Worm (Caenorhabditis elegans) whole organism, L3 larva: ENCODE data around the gene Y57A10C.1.
"Not testable (repeated sequence)": the region's sequence is repeated elsewhere in the genome, so short reads cannot be mapped to it uniquely, and the experiment has no call there.

Source experiments
- R02D3.7 ChIP-seq: fragments of 150-350 bp; optimal IDR thresholded peaks from 2 replicates; lab custom pipeline; 2014; ENCODE audit warnings: missing biosample characterization, missing genetic modification characterization
- aly-2 ChIP-seq: fragments of 150-350 bp; optimal IDR thresholded peaks from 2 replicates; lab custom pipeline; 2014; ENCODE audit warnings: missing biosample characterization, missing genetic modification characterization
- ama-1 ChIP-seq: fragments of 150-350 bp; optimal IDR thresholded peaks from 2 replicates; lab custom pipeline; 2018
- ceh-16 ChIP-seq: sonication (generic microtip); optimal IDR thresholded peaks from 2 replicates; lab custom pipeline; 2017; ENCODE audit warnings: missing biosample characterization, missing genetic modification characterization
- ceh-28 ChIP-seq: fragments of 150-350 bp; optimal IDR thresholded peaks from 2 replicates; lab custom pipeline; 2014; ENCODE audit warnings: missing biosample characterization, missing genetic modification reagents, missing genetic modification characterization
- ceh-82 ChIP-seq: fragments of 150-350 bp; optimal IDR thresholded peaks from 2 replicates; lab custom pipeline; 2014; ENCODE audit warnings: missing biosample characterization, missing genetic modification characterization
- ceh-9 ChIP-seq: sonication (generic microtip); optimal IDR thresholded peaks from 2 replicates; lab custom pipeline; 2018; ENCODE audit warnings: missing biosample characterization, missing genetic modification characterization
- daf-12 ChIP-seq: fragments of 150-350 bp; optimal IDR thresholded peaks from 2 replicates; lab custom pipeline; 2014; ENCODE audit warnings: missing biosample characterization, missing genetic modification reagents, missing genetic modification characterization
- egl-27 ChIP-seq: sonication (generic microtip); optimal IDR thresholded peaks from 4 replicates; lab custom pipeline; 2017; ENCODE audit warnings: missing biosample characterization, missing genetic modification reagents, missing genetic modification characterization
- egl-5 ChIP-seq: fragments of 150-350 bp; optimal IDR thresholded peaks from 2 replicates; lab custom pipeline; 2017; ENCODE audit warnings: missing biosample characterization, missing genetic modification reagents, missing genetic modification characterization, inconsistent platforms
- elt-2 ChIP-seq: sonication (generic microtip); optimal IDR thresholded peaks from 2 replicates; lab custom pipeline; 2016; ENCODE audit warnings: missing genetic modification reagents, mild to moderate bottlenecking, missing genetic modification characterization, missing compliant biosample characterization
- eor-1 ChIP-seq, 2 experiments: fragments of 150-350 bp; optimal IDR thresholded peaks; 2 replicates each; lab custom pipeline; 2014 to 2018; ENCODE audit warnings: missing biosample characterization in 2 of 2, missing genetic modification characterization in 2 of 2
- fkh-10 ChIP-seq: sonication (generic microtip); optimal IDR thresholded peaks from 2 replicates; lab custom pipeline; 2017; ENCODE audit warnings: missing biosample characterization, missing genetic modification reagents, missing genetic modification characterization
- fos-1 ChIP-seq: fragments of 150-350 bp; optimal IDR thresholded peaks from 2 replicates; lab custom pipeline; 2014; ENCODE audit warnings: missing biosample characterization, missing genetic modification characterization
- hmg-11 ChIP-seq: sonication (generic microtip); optimal IDR thresholded peaks from 2 replicates; lab custom pipeline; 2016; ENCODE audit warnings: missing genetic modification characterization, missing compliant biosample characterization
- jun-1 ChIP-seq: fragments of 150-350 bp; optimal IDR thresholded peaks from 2 replicates; lab custom pipeline; 2014; ENCODE audit warnings: missing biosample characterization, missing genetic modification reagents, missing genetic modification characterization
- lin-15B ChIP-seq: fragments of 150-350 bp; optimal IDR thresholded peaks from 2 replicates; lab custom pipeline; 2014; ENCODE audit warnings: missing biosample characterization, missing genetic modification characterization
- lsy-12 ChIP-seq: sonication (generic microtip); optimal IDR thresholded peaks from 2 replicates; lab custom pipeline; 2016; ENCODE audit warnings: mild to moderate bottlenecking, missing genetic modification characterization, missing compliant biosample characterization
- mdl-1 ChIP-seq: fragments of 150-350 bp; optimal IDR thresholded peaks from 2 replicates; lab custom pipeline; 2014; ENCODE audit warnings: missing biosample characterization, missing genetic modification characterization
- nfya-1 ChIP-seq: sonication (generic microtip); optimal IDR thresholded peaks from 2 replicates; lab custom pipeline; 2017; ENCODE audit warnings: missing genetic modification characterization, mild to moderate bottlenecking, missing compliant biosample characterization, antibody characterized with exemption, moderate library complexity; ENCODE audit not compliant: insufficient read depth
- nhr-11 ChIP-seq: fragments of 150-350 bp; optimal IDR thresholded peaks from 2 replicates; lab custom pipeline; 2014; ENCODE audit warnings: missing biosample characterization, missing genetic modification characterization
- nhr-23 ChIP-seq: fragments of 150-350 bp; optimal IDR thresholded peaks from 2 replicates; lab custom pipeline; 2014; ENCODE audit warnings: missing biosample characterization, missing genetic modification reagents, missing genetic modification characterization
- nhr-28 ChIP-seq: fragments of 150-350 bp; optimal IDR thresholded peaks from 2 replicates; lab custom pipeline; 2014; ENCODE audit warnings: missing biosample characterization, missing genetic modification characterization
- nhr-67 ChIP-seq: fragments of 150-350 bp; optimal IDR thresholded peaks from 2 replicates; lab custom pipeline; 2014; ENCODE audit warnings: missing biosample characterization, missing genetic modification characterization
- nhr-76 ChIP-seq: fragments of 150-350 bp; sonication (generic microtip); optimal IDR thresholded peaks from 5 replicates; lab custom pipeline; 2014; ENCODE audit warnings: missing biosample characterization, missing genetic modification characterization
- nhr-77 ChIP-seq: fragments of 150-350 bp; optimal IDR thresholded peaks from 2 replicates; lab custom pipeline; 2014; ENCODE audit warnings: missing biosample characterization, missing genetic modification characterization
- pha-4 ChIP-seq: fragments of 150-350 bp; optimal IDR thresholded peaks from 2 replicates; lab custom pipeline; 2014; ENCODE audit warnings: missing biosample characterization, missing genetic modification reagents, missing genetic modification characterization
- sea-2 ChIP-seq: fragments of 150-350 bp; sonication (generic microtip); optimal IDR thresholded peaks from 4 replicates; lab custom pipeline; 2014; ENCODE audit warnings: missing biosample characterization, missing genetic modification reagents, missing genetic modification characterization
- snpc-4 ChIP-seq: fragments of 150-350 bp; optimal IDR thresholded peaks from 2 replicates; lab custom pipeline; 2014; ENCODE audit warnings: missing biosample characterization, missing genetic modification characterization
- tbx-2 ChIP-seq: sonication (generic microtip); optimal IDR thresholded peaks from 2 replicates; lab custom pipeline; 2016; ENCODE audit warnings: mild to moderate bottlenecking, missing genetic modification characterization, missing compliant biosample characterization
- zag-1 ChIP-seq: fragments of 150-350 bp; optimal IDR thresholded peaks from 2 replicates; lab custom pipeline; 2014; ENCODE audit warnings: missing biosample characterization, missing genetic modification characterization
- ztf-11 ChIP-seq: fragments of 150-350 bp; optimal IDR thresholded peaks from 2 replicates; lab custom pipeline; 2014; ENCODE audit warnings: missing biosample characterization, missing genetic modification characterization
- ztf-4 ChIP-seq: fragments of 150-350 bp; optimal IDR thresholded peaks from 2 replicates; lab custom pipeline; 2014; ENCODE audit warnings: missing biosample characterization, missing genetic modification characterization

Y57A10C.1 gene

DNA sequence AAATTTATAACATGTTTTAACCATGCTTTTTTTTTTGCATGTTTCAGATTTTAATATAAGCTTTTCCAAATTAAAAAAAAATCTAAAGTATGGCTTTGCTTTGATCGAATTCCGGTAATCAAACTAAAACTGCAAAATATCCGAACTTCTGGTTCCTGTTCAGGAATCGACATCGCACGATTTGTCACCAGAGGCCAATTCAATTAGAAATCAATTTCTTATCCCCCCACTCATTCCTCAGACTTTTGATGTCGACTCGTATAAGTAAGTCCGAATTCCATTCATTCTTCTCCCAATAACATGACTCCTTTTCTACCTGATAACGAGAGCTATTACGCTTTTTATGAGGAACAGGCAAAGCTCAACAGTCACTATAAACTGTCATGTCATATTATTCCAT lies 35.9 kb upstream of the Y57A10C.1 start, which contains the start of gene srh-27:
Gene srh-27 (plus strand): TSS at position 301 of the 400 bp plus-strand sequence.
- TF ChIP-seq egl-27 (tag; lab: Kevin White, UChicago) (no peak), nhr-23 (tag; lab: Kevin White, UChicago) (no peak), daf-12 (tag; lab: Kevin White, UChicago) (no peak), sea-2 (GFP tag; lab: Kevin White, UChicago) (no peak), nhr-11 (tag; lab: Kevin White, UChicago) (no peak), egl-5 (no peak), ceh-16 (no peak)

- no peak for TF ChIP-seq nhr-11 (tag; lab: Kevin White, UChicago)
- no peak for TF ChIP-seq snpc-4
- no peak for TF ChIP-seq egl-5
- TF ChIP-seq nfya-1 (tag; lab: Kevin White, UChicago) = no peak
- no peak for TF ChIP-seq zag-1 (tag; lab: Kevin White, UChicago)
- no peak for TF ChIP-seq daf-12 (tag; lab: Kevin White, UChicago)
- no peak for TF ChIP-seq tbx-2 (tag; lab: Kevin White, UChicago)
- TF ChIP-seq nhr-23 (tag; lab: Kevin White, UChicago) = no peak
- no peak for TF ChIP-seq pha-4
- TF ChIP-seq fos-1 = no peak
- no peak for TF ChIP-seq eor-1 (tag; optimal IDR thresholded peaks at IDR 0.05; lab: Kevin White, UChicago)
- no peak for TF ChIP-seq hmg-11 (tag; lab: Kevin White, UChicago)
- TF ChIP-seq nhr-28 (tag; lab: Kevin White, UChicago) = no peak
- TF ChIP-seq ztf-11 (tag; lab: Kevin White, UChicago) = no peak
- TF ChIP-seq ztf-4 = no peak
- TF ChIP-seq ama-1 (lab: Kevin White, UChicago) = no peak
- TF ChIP-seq, all 47 proteins: peak for 0
These were observed 32.5 kb upstream of the Y57A10C.1 start, which contains the start of the genes W05H5.1 and pitr-6 for ce11 chrII:12444679-12445376. W05H5.1 (minus strand) TSS chrII:12444779. pitr-6 (plus strand) TSS chrII:12445326.

DNA sequence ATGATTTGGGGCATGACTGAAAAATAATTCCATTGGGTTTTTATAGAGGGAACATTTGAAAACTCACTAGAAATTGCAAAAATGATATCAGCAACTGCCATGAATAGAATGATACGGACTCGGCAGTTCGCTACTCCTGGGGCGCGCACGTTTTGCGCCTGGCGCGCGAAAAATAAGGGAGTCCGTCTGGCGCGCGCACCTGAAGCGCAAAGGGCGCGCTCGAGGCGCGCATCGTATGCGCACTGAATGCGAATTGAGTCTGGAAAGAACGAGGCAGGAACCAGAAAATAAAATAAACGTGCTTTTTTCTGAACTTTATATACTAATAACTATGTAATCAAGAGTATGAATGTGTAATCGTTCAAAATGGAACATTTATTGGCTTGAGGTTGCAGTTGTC lies 28.8 kb upstream of the Y57A10C.1 start, which contains the start of gene Y57A10C.10:
Gene Y57A10C.10 (minus strand): TSS at position 101 of the 400 bp plus-strand sequence.
- TF ChIP-seq ceh-28; ceh-16; mdl-1 (tag; lab: Kevin White, UChicago): not testable (repeated sequence)

ce11 chrII:12438441-12438840 lies 26.1 kb upstream of the Y57A10C.1 start, which contains the start of gene Y57A10C.9:
Y57A10C.9 (minus strand) TSS chrII:12438541.
- TF ChIP-seq lin-15B = no peak
- no peak for TF ChIP-seq ceh-82
- TF ChIP-seq egl-5 = no peak
- no peak for TF ChIP-seq ceh-16
- no peak for TF ChIP-seq fkh-10 (GFP tag; lab: Kevin White, UChicago)
- no peak for TF ChIP-seq aly-2 (tag; lab: Kevin White, UChicago)
- TF ChIP-seq ama-1 (lab: Kevin White, UChicago) = no peak
- TF ChIP-seq elt-2 (tag; lab: Kevin White, UChicago) = no peak
- no peak for TF ChIP-seq tbx-2 (tag; lab: Kevin White, UChicago)
- TF ChIP-seq nhr-76 (tag; lab: Kevin White, UChicago) = no peak
- TF ChIP-seq nhr-67 (tag; lab: Kevin White, UChicago) = no peak
- TF ChIP-seq pha-4 = no peak
- TF ChIP-seq nhr-77 = no peak
- no peak for TF ChIP-seq daf-12 (tag; lab: Kevin White, UChicago)

DNA sequence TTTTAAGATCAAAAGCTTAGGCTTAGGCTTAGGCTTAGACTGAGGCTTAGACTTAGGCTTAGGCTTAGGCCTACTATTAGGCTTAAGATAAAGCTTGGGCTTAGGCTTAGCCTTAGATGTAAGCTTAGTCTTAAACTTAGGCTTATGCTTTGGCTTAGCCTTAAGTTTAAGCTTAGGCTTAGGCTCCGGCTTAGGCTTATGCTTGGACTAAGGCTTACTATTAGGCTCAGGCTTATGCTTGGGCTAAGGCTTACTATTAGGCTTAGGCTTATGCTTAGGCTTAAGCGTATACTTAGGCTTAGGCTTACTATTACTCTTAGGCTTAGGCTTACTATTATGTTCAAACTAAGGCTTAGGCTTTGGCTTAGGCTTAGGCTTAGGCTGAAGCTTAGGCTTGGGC lies 24.4 kb upstream of the Y57A10C.1 start:
- TF ChIP-seq ceh-28 (no peak), aly-2 (tag; lab: Kevin White, UChicago) (no peak), ceh-16 (no peak), R02D3.7 (no peak), nhr-67 (tag; lab: Kevin White, UChicago) (no peak), lsy-12 (tag; lab: Kevin White, UChicago) (no peak), jun-1 (tag; lab: Kevin White, UChicago) (no peak), ceh-9 (tag; lab: Kevin White, UChicago) (no peak)
